Worm (Caenorhabditis elegans) whole organism, young adult: ENCODE measurements around the gene srh-296.

Experiments used
- B0019.2 ChIP-seq: fragments of 200-800 bp; sonication (Bioruptor generic); conservative IDR thresholded peaks from 2 replicates; pipeline ENCODE4 v1.3.6; 2022; ENCODE audit warnings: missing genetic modification reagents, missing genetic modification characterization, missing compliant biosample characterization
- B0261.1 ChIP-seq: sonication (generic microtip); optimal IDR thresholded peaks from 2 replicates; lab custom pipeline; 2016; ENCODE audit warnings: mild to moderate bottlenecking, missing genetic modification characterization, moderate library complexity, missing compliant biosample characterization
- C17E4.6 ChIP-seq: fragments of 200-800 bp; sonication (Bioruptor generic); IDR thresholded peaks from 2 replicates; pipeline ENCODE4 v1.3.6; 2022; ENCODE audit warnings: missing genetic modification reagents, missing genetic modification characterization, missing compliant biosample characterization
- F39B2.1 ChIP-seq: fragments of 200-800 bp; sonication (Bioruptor generic); IDR thresholded peaks from 2 replicates; pipeline ENCODE4 v1.3.6; 2022; ENCODE audit warnings: missing genetic modification reagents, missing genetic modification characterization, missing compliant biosample characterization
- Y56A3A.18 ChIP-seq: fragments of 200-800 bp; sonication (Bioruptor generic); IDR thresholded peaks from 2 replicates; pipeline ENCODE4 v1.3.6; 2022; ENCODE audit warnings: missing genetic modification reagents, missing genetic modification characterization, missing compliant biosample characterization
- Y95B8A.8 ChIP-seq: fragments of 200-800 bp; sonication (Bioruptor generic); IDR thresholded peaks from 2 replicates; pipeline ENCODE4 v1.3.6; 2022; ENCODE audit warnings: missing genetic modification reagents, missing genetic modification characterization, missing compliant biosample characterization
- ama-1 ChIP-seq, 3 experiments: fragments of 150-350 bp in 1 of 3; sonication (generic microtip) in 2 of 3; optimal IDR thresholded peaks; 2 replicates each; lab custom pipeline; 2014 to 2018; ENCODE audit warnings: missing biosample characterization in 2 of 3, missing genetic modification characterization in 2 of 3, missing genetic modification reagents in 2 of 3
- attf-5 ChIP-seq: fragments of 200-800 bp; sonication (Bioruptor generic); optimal IDR thresholded peaks from 2 replicates; lab custom pipeline; 2018; ENCODE audit warnings: mild to moderate bottlenecking, missing genetic modification characterization, missing compliant biosample characterization
- attf-6 ChIP-seq: fragments of 200-800 bp; sonication (Bioruptor generic); IDR thresholded peaks from 2 replicates; pipeline ENCODE4 v1.3.6; 2022; ENCODE audit warnings: missing genetic modification reagents, missing genetic modification characterization, missing compliant biosample characterization
- ceh-91 ChIP-seq: fragments of 200-800 bp; sonication (Bioruptor generic); IDR thresholded peaks from 2 replicates; pipeline ENCODE4 v1.3.6; 2022; ENCODE audit warnings: missing genetic modification reagents, missing genetic modification characterization, missing compliant biosample characterization
- die-1 ChIP-seq: sonication (generic microtip); optimal IDR thresholded peaks from 2 replicates; lab custom pipeline; 2016; ENCODE audit warnings: missing genotype, mild to moderate bottlenecking, missing genetic modification characterization, missing compliant biosample characterization
- dpff-1 ChIP-seq: sonication (generic microtip); optimal IDR thresholded peaks from 2 replicates; lab custom pipeline; 2017; ENCODE audit warnings: mild to moderate bottlenecking, missing genetic modification characterization, missing compliant biosample characterization
- fkh-3 ChIP-seq: sonication (generic microtip); optimal IDR thresholded peaks from 2 replicates; lab custom pipeline; 2016; ENCODE audit warnings: mild to moderate bottlenecking, missing genetic modification characterization, missing compliant biosample characterization
- him-1 ChIP-seq: sonication (generic microtip); optimal IDR thresholded peaks from 2 replicates; lab custom pipeline; 2016; ENCODE audit warnings: missing genotype, missing genetic modification reagents, missing genetic modification characterization, missing compliant biosample characterization
- hlh-26 ChIP-seq: fragments of 200-800 bp; sonication (Bioruptor generic); conservative IDR thresholded peaks from 2 replicates; pipeline ENCODE4 v1.3.6; 2022; ENCODE audit warnings: missing genetic modification reagents, missing genetic modification characterization, missing compliant biosample characterization
- lin-26 ChIP-seq: fragments of 200-800 bp; sonication (Bioruptor generic); IDR thresholded peaks from 2 replicates; pipeline ENCODE4 v1.3.6; 2022; ENCODE audit warnings: missing genetic modification reagents, missing genetic modification characterization, missing compliant biosample characterization
- lin-35 ChIP-seq, 3 experiments: fragments of 150-350 bp in 2 of 3; sonication (generic microtip) in 1 of 3; optimal IDR thresholded peaks; 2 replicates each; lab custom pipeline; 2014 to 2018; ENCODE audit warnings: missing biosample characterization in 3 of 3, missing genetic modification characterization in 3 of 3, missing genetic modification reagents in 3 of 3
- lin-54 ChIP-seq: fragments of 200-800 bp; sonication (Bioruptor generic); optimal IDR thresholded peaks from 2 replicates; lab custom pipeline; 2018; ENCODE audit warnings: mild to moderate bottlenecking, missing genetic modification characterization, missing compliant biosample characterization
- lir-1 ChIP-seq: fragments of 200-800 bp; sonication (Bioruptor generic); conservative IDR thresholded peaks from 2 replicates; pipeline ENCODE4 v1.3.6; 2022; ENCODE audit warnings: missing genetic modification reagents, missing genetic modification characterization, missing compliant biosample characterization
- madf-8 ChIP-seq: fragments of 200-800 bp; sonication (Bioruptor generic); conservative IDR thresholded peaks from 2 replicates; pipeline ENCODE4 v1.3.6; 2022; ENCODE audit warnings: missing genetic modification reagents, missing genetic modification characterization, missing compliant biosample characterization
- mxl-1 ChIP-seq: sonication (generic microtip); optimal IDR thresholded peaks from 2 replicates; lab custom pipeline; 2016; ENCODE audit warnings: missing genetic modification characterization, missing compliant biosample characterization
- nfya-2 ChIP-seq: fragments of 200-800 bp; sonication (Bioruptor generic); IDR thresholded peaks from 2 replicates; pipeline ENCODE4 v1.3.6; 2022; ENCODE audit warnings: missing genetic modification reagents, missing genetic modification characterization, missing compliant biosample characterization
- nhr-120 ChIP-seq: fragments of 200-800 bp; sonication (Bioruptor generic); IDR thresholded peaks from 2 replicates; pipeline ENCODE4 v1.3.6; 2022; ENCODE audit warnings: missing genetic modification characterization, missing compliant biosample characterization
- nhr-27 ChIP-seq: fragments of 200-800 bp; sonication (Bioruptor generic); optimal IDR thresholded peaks from 2 replicates; lab custom pipeline; 2018; ENCODE audit warnings: mild to moderate bottlenecking, missing genetic modification characterization, moderate library complexity, missing compliant biosample characterization
- pbrm-1 ChIP-seq: fragments of 200-800 bp; sonication (Bioruptor generic); IDR thresholded peaks from 2 replicates; pipeline ENCODE4 v1.3.6; 2022; ENCODE audit warnings: missing genetic modification reagents, missing genetic modification characterization, missing compliant biosample characterization
- pha-4 ChIP-seq: fragments of 150-350 bp; sonication (generic microtip); optimal IDR thresholded peaks from 2 replicates; lab custom pipeline; 2014; ENCODE audit warnings: missing biosample characterization, missing genetic modification reagents, missing genetic modification characterization
- rpc-1 ChIP-seq, 2 experiments: fragments of 150-350 bp in 1 of 2; sonication (generic microtip) in 1 of 2; optimal IDR thresholded peaks; 2 replicates each; lab custom pipeline; 2014 to 2018; ENCODE audit warnings: missing biosample characterization in 1 of 2, missing genetic modification characterization in 1 of 2, missing genetic modification reagents in 1 of 2, missing genotype in 1 of 2
- sea-2 ChIP-seq: fragments of 200-800 bp; sonication (Bioruptor generic); IDR thresholded peaks from 2 replicates; pipeline ENCODE4 v1.3.6; 2022; ENCODE audit warnings: missing genetic modification characterization, missing compliant biosample characterization
- snpc-1.1 ChIP-seq: sonication (generic microtip); optimal IDR thresholded peaks from 2 replicates; lab custom pipeline; 2017; ENCODE audit warnings: missing genetic modification characterization, mild to moderate bottlenecking, missing compliant biosample characterization, antibody characterized with exemption, moderate library complexity, missing genotype, missing genetic modification reagents; ENCODE audit not compliant: insufficient read depth
- snpc-3.4 ChIP-seq: sonication (generic microtip); optimal IDR thresholded peaks from 2 replicates; lab custom pipeline; 2017; ENCODE audit warnings: missing genetic modification characterization, mild to moderate bottlenecking, missing compliant biosample characterization, antibody characterized with exemption, moderate library complexity, missing genotype, missing genetic modification reagents
- snpc-4 ChIP-seq, 5 experiments: fragments of 150-350 bp in 1 of 5; sonication (generic microtip) in 4 of 5; optimal IDR thresholded peaks; 2 replicates each; lab custom pipeline; 2014 to 2018; ENCODE audit warnings: missing genetic modification characterization in 5 of 5, missing biosample characterization in 3 of 5, antibody characterized with exemption in 2 of 5, mild to moderate bottlenecking in 2 of 5, missing compliant biosample characterization in 2 of 5, missing genotype in 2 of 5, moderate library complexity in 2 of 5, missing genetic modification reagents in 1 of 5
- tbp1 ChIP-seq: fragments of 200-800 bp; sonication (Bioruptor generic); optimal IDR thresholded peaks from 2 replicates; lab custom pipeline; 2018; ENCODE audit warnings: mild to moderate bottlenecking, missing genetic modification characterization, missing compliant biosample characterization
- tlf-1 ChIP-seq: fragments of 200-800 bp; sonication (Bioruptor generic); optimal IDR thresholded peaks from 2 replicates; lab custom pipeline; 2018; ENCODE audit warnings: mild to moderate bottlenecking, missing genetic modification characterization, missing compliant biosample characterization
- unc-130 ChIP-seq: sonication (generic microtip); optimal IDR thresholded peaks from 2 replicates; lab custom pipeline; 2016; ENCODE audit warnings: missing genetic modification reagents, missing genetic modification characterization, missing compliant biosample characterization
- zim-3 ChIP-seq: sonication (generic microtip); optimal IDR thresholded peaks from 2 replicates; lab custom pipeline; 2017; ENCODE audit warnings: mild to moderate bottlenecking, missing genetic modification characterization, moderate library complexity, missing compliant biosample characterization
- ztf-18 ChIP-seq: sonication (generic microtip); optimal IDR thresholded peaks from 2 replicates; lab custom pipeline; 2016; ENCODE audit warnings: missing genotype, mild to moderate bottlenecking, missing genetic modification characterization, missing compliant biosample characterization
- ztf-25 ChIP-seq: fragments of 200-800 bp; sonication (Bioruptor generic); IDR thresholded peaks from 2 replicates; pipeline ENCODE4 v1.3.6; 2022; ENCODE audit warnings: missing genetic modification reagents, missing genetic modification characterization, missing compliant biosample characterization

Gene srh-296

ce11 chrV:17810053-17810452 lies at the start of gene srh-296:
TSS of gene srh-296 (plus strand) at chrV:17810353.
- TF ChIP-seq hlh-26 (GFP tag; lab: Robert Waterston, UW) (no peak), sea-2 (GFP tag; lab: Robert Waterston, UW) (no peak), tlf-1 (GFP tag; lab: Kevin White, UChicago) (no peak), pha-4 (tag; lab: Kevin White, UChicago) (no peak), snpc-1.1 (tag; lab: Kevin White, UChicago) (no peak)

- no peak for TF ChIP-seq ceh-91 (GFP tag; lab: Robert Waterston, UW)
- no peak for TF ChIP-seq rpc-1 (optimal IDR thresholded peaks at IDR 0.05; lab: Kevin White, UChicago)
- no peak for TF ChIP-seq rpc-1 (tag; optimal IDR thresholded peaks at IDR 0.05; lab: Kevin White, UChicago)
- no peak for TF ChIP-seq attf-5 (GFP tag; lab: Kevin White, UChicago)
- TF ChIP-seq mxl-1 (tag; lab: Kevin White, UChicago): no peak
- no peak for TF ChIP-seq madf-8 (GFP tag; lab: Robert Waterston, UW)
- no peak for TF ChIP-seq attf-6 (GFP tag; lab: Robert Waterston, UW)
- no peak for TF ChIP-seq Y56A3A.18 (GFP tag; lab: Robert Waterston, UW)
- no peak for TF ChIP-seq pbrm-1
- TF ChIP-seq ama-1 (optimal IDR thresholded peaks at IDR 0.05; lab: Kevin White, UChicago): no peak
- TF ChIP-seq ama-1 (GFP tag; optimal IDR thresholded peaks at IDR 0.05; lab: Kevin White, UChicago): no peak
- no peak for TF ChIP-seq lin-35 (GFP tag; optimal IDR thresholded peaks at IDR 0.05; lab: Kevin White, UChicago)
- no peak for TF ChIP-seq fkh-3
- TF ChIP-seq die-1 (tag; lab: Kevin White, UChicago): no peak
- no peak for TF ChIP-seq nfya-2 (GFP tag; lab: Robert Waterston, UW)
- TF ChIP-seq him-1 (tag; lab: Kevin White, UChicago): no peak
- TF ChIP-seq ztf-25 (GFP tag; lab: Robert Waterston, UW): no peak
- TF ChIP-seq tbp1 (GFP tag; lab: Kevin White, UChicago): no peak
- no peak for TF ChIP-seq nhr-27 (tag; lab: Kevin White, UChicago)
- no peak for TF ChIP-seq zim-3
Observed at ce11 chrV:17765077-17765476, 45.1 kb upstream of the srh-296 start, which contains the start of the genes C47A10.16 and srh-283. TSS of gene C47A10.16 (minus strand) at chrV:17765177. TSS of gene srh-283 (plus strand) at chrV:17765348.

- no peak for TF ChIP-seq tlf-1 (GFP tag; lab: Kevin White, UChicago)
- TF ChIP-seq snpc-4 (GFP tag; optimal IDR thresholded peaks at IDR 0.05; lab: Kevin White, UChicago): no peak
- no peak for TF ChIP-seq snpc-4 (tag; optimal IDR thresholded peaks at IDR 0.05; lab: Kevin White, UChicago)
- TF ChIP-seq attf-5 (GFP tag; lab: Kevin White, UChicago): no peak
- no peak for TF ChIP-seq Y95B8A.8
- TF ChIP-seq B0019.2 (GFP tag; lab: Robert Waterston, UW): no peak
- no peak for TF ChIP-seq F39B2.1 (GFP tag; lab: Robert Waterston, UW)
Observed at ce11 chrV:17767249-17767648, 42.9 kb upstream of the srh-296 start, which contains the start of gene srh-284. TSS of gene srh-284 (plus strand) at chrV:17767549.

ce11 chrV:17767768-17768167 lies 42.4 kb upstream of the srh-296 start:
- TF ChIP-seq nhr-120 (GFP tag; lab: Robert Waterston, UW) (no peak), dpff-1 (no peak), lir-1 (GFP tag; lab: Robert Waterston, UW) (no peak), die-1 (tag; lab: Kevin White, UChicago) (no peak), rpc-1 (optimal IDR thresholded peaks at IDR 0.05; lab: Kevin White, UChicago) (no peak), rpc-1 (tag; optimal IDR thresholded peaks at IDR 0.05; lab: Kevin White, UChicago) (peak; percentile 61), snpc-3.4 (tag; lab: Kevin White, UChicago) (no peak), tbp1 (GFP tag; lab: Kevin White, UChicago) (peak; percentile 74), ztf-18 (tag; lab: Kevin White, UChicago) (no peak), unc-130 (GFP tag; lab: Kevin White, UChicago) (no peak), lin-54 (GFP tag; lab: Kevin White, UChicago) (no peak), lin-26 (GFP tag; lab: Robert Waterston, UW) (0 out of 2 replicates have a peak, but pooled peaks have one; percentile 32), C17E4.6 (GFP tag; lab: Robert Waterston, UW) (no peak), snpc-4 (GFP tag; optimal IDR thresholded peaks at IDR 0.05; lab: Kevin White, UChicago) (no peak), snpc-4 (tag; optimal IDR thresholded peaks at IDR 0.05; lab: Kevin White, UChicago) (no peak), B0261.1 (peak; percentile 29)
- TF ChIP-seq, all 124 proteins: peak for 4
